Worm (Caenorhabditis elegans): ENCODE data around the gene T24D5.4.

- no peak for TF ChIP-seq unc-62 (GFP tag; optimal IDR thresholded peaks at IDR 0.05)
- TF ChIP-seq nhr-76 (tag; optimal IDR thresholded peaks at IDR 0.05): no peak
- TF ChIP-seq fos-1 (tag; optimal IDR thresholded peaks at IDR 0.05): no peak
- TF ChIP-seq nhr-67 (tag; optimal IDR thresholded peaks at IDR 0.05): no peak
- no peak for TF ChIP-seq elt-3 (tag; optimal IDR thresholded peaks at IDR 0.05)
- TF ChIP-seq ama-1 (optimal IDR thresholded peaks at IDR 0.05): no peak
- TF ChIP-seq elt-1 (tag; optimal IDR thresholded peaks at IDR 0.05): peak; percentile 52
- no peak for TF ChIP-seq pqm-1 (tag; optimal IDR thresholded peaks at IDR 0.05)
- TF ChIP-seq ceh-9 (tag; optimal IDR thresholded peaks at IDR 0.05): no peak
- TF ChIP-seq ztf-11 (tag; optimal IDR thresholded peaks at IDR 0.05): no peak
- TF ChIP-seq snpc-4 (tag; optimal IDR thresholded peaks at IDR 0.05): no peak
- TF ChIP-seq skn-1 (tag; optimal IDR thresholded peaks at IDR 0.05): no peak
Measured at ce11 chrX:12589503-12589902, 7.5 kb upstream of the T24D5.4 start.

Measured in whole organism, L3 larva.